Worm (Caenorhabditis elegans) whole organism, L3 larva: ENCODE results near the gene B0554.1.

ENCODE experiments used
- ZK546.5 ChIP-seq: sonication (generic microtip); optimal IDR thresholded peaks from 2 replicates; lab custom pipeline; 2017; ENCODE audit warnings: missing biosample characterization, missing genetic modification characterization
- ama-1 ChIP-seq: fragments of 150-350 bp; optimal IDR thresholded peaks from 2 replicates; lab custom pipeline; 2018
- ceh-16 ChIP-seq: sonication (generic microtip); optimal IDR thresholded peaks from 2 replicates; lab custom pipeline; 2017; ENCODE audit warnings: missing biosample characterization, missing genetic modification characterization
- ceh-28 ChIP-seq: fragments of 150-350 bp; optimal IDR thresholded peaks from 2 replicates; lab custom pipeline; 2014; ENCODE audit warnings: missing biosample characterization, missing genetic modification reagents, missing genetic modification characterization
- ceh-82 ChIP-seq: fragments of 150-350 bp; optimal IDR thresholded peaks from 2 replicates; lab custom pipeline; 2014; ENCODE audit warnings: missing biosample characterization, missing genetic modification characterization
- ceh-9 ChIP-seq: sonication (generic microtip); optimal IDR thresholded peaks from 2 replicates; lab custom pipeline; 2018; ENCODE audit warnings: missing biosample characterization, missing genetic modification characterization
- daf-12 ChIP-seq: fragments of 150-350 bp; optimal IDR thresholded peaks from 2 replicates; lab custom pipeline; 2014; ENCODE audit warnings: missing biosample characterization, missing genetic modification reagents, missing genetic modification characterization
- egl-5 ChIP-seq: fragments of 150-350 bp; optimal IDR thresholded peaks from 2 replicates; lab custom pipeline; 2017; ENCODE audit warnings: missing biosample characterization, missing genetic modification reagents, missing genetic modification characterization, inconsistent platforms
- elt-1 ChIP-seq: fragments of 150-350 bp; optimal IDR thresholded peaks from 2 replicates; lab custom pipeline; 2014; ENCODE audit warnings: missing biosample characterization, missing genetic modification characterization
- elt-3 ChIP-seq, 3 experiments: fragments of 150-350 bp in 1 of 3; sonication (generic microtip) in 2 of 3; optimal IDR thresholded peaks; 2 replicates in 2 of 3; 4 replicates in 1 of 3; lab custom pipeline; 2014 to 2017; ENCODE audit warnings: missing biosample characterization in 3 of 3, missing genetic modification characterization in 3 of 3
- fkh-2 ChIP-seq: fragments of 150-350 bp; optimal IDR thresholded peaks from 2 replicates; lab custom pipeline; 2014; ENCODE audit warnings: missing biosample characterization, missing genetic modification reagents, missing genetic modification characterization
- fos-1 ChIP-seq: fragments of 150-350 bp; optimal IDR thresholded peaks from 2 replicates; lab custom pipeline; 2014; ENCODE audit warnings: missing biosample characterization, missing genetic modification characterization
- hmg-11 ChIP-seq: sonication (generic microtip); optimal IDR thresholded peaks from 2 replicates; lab custom pipeline; 2016; ENCODE audit warnings: missing genetic modification characterization, missing compliant biosample characterization
- jun-1 ChIP-seq: fragments of 150-350 bp; optimal IDR thresholded peaks from 2 replicates; lab custom pipeline; 2014; ENCODE audit warnings: missing biosample characterization, missing genetic modification reagents, missing genetic modification characterization
- lin-39 ChIP-seq: fragments of 150-350 bp; optimal IDR thresholded peaks from 2 replicates; lab custom pipeline; 2018; ENCODE audit warnings: missing biosample characterization, missing genetic modification reagents, missing genetic modification characterization
- mdl-1 ChIP-seq: fragments of 150-350 bp; optimal IDR thresholded peaks from 2 replicates; lab custom pipeline; 2014; ENCODE audit warnings: missing biosample characterization, missing genetic modification characterization
- mml-1 ChIP-seq: fragments of 150-350 bp; sonication (generic microtip); optimal IDR thresholded peaks from 3 replicates; lab custom pipeline; 2014; ENCODE audit warnings: missing biosample characterization, missing genetic modification characterization
- nhr-11 ChIP-seq: fragments of 150-350 bp; optimal IDR thresholded peaks from 2 replicates; lab custom pipeline; 2014; ENCODE audit warnings: missing biosample characterization, missing genetic modification characterization
- nhr-12 ChIP-seq: fragments of 150-350 bp; optimal IDR thresholded peaks from 2 replicates; lab custom pipeline; 2014; ENCODE audit warnings: missing biosample characterization, missing genetic modification characterization
- nhr-237 ChIP-seq: fragments of 150-350 bp; optimal IDR thresholded peaks from 2 replicates; lab custom pipeline; 2014; ENCODE audit warnings: missing biosample characterization, missing genetic modification characterization
- nhr-25 ChIP-seq: sonication (generic microtip); optimal IDR thresholded peaks from 2 replicates; lab custom pipeline; 2017; ENCODE audit warnings: missing biosample characterization, missing genetic modification characterization
- nhr-43 ChIP-seq: sonication (generic microtip); optimal IDR thresholded peaks from 2 replicates; lab custom pipeline; 2016; ENCODE audit warnings: mild to moderate bottlenecking, missing genetic modification characterization, missing compliant biosample characterization; ENCODE audit not compliant: poor library complexity, severe bottlenecking
- nhr-67 ChIP-seq: fragments of 150-350 bp; optimal IDR thresholded peaks from 2 replicates; lab custom pipeline; 2014; ENCODE audit warnings: missing biosample characterization, missing genetic modification characterization
- nhr-76 ChIP-seq: fragments of 150-350 bp; sonication (generic microtip); optimal IDR thresholded peaks from 5 replicates; lab custom pipeline; 2014; ENCODE audit warnings: missing biosample characterization, missing genetic modification characterization
- nhr-77 ChIP-seq: fragments of 150-350 bp; optimal IDR thresholded peaks from 2 replicates; lab custom pipeline; 2014; ENCODE audit warnings: missing biosample characterization, missing genetic modification characterization
- pha-4 ChIP-seq: fragments of 150-350 bp; optimal IDR thresholded peaks from 2 replicates; lab custom pipeline; 2014; ENCODE audit warnings: missing biosample characterization, missing genetic modification reagents, missing genetic modification characterization
- pqm-1 ChIP-seq: fragments of 150-350 bp; optimal IDR thresholded peaks from 2 replicates; lab custom pipeline; 2017; ENCODE audit warnings: missing biosample characterization, missing genetic modification characterization, inconsistent platforms
- sea-2 ChIP-seq: fragments of 150-350 bp; sonication (generic microtip); optimal IDR thresholded peaks from 4 replicates; lab custom pipeline; 2014; ENCODE audit warnings: missing biosample characterization, missing genetic modification reagents, missing genetic modification characterization
- skn-1 ChIP-seq: fragments of 150-350 bp; optimal IDR thresholded peaks from 2 replicates; lab custom pipeline; 2014; ENCODE audit warnings: missing biosample characterization, missing genetic modification characterization
- snpc-4 ChIP-seq: fragments of 150-350 bp; optimal IDR thresholded peaks from 2 replicates; lab custom pipeline; 2014; ENCODE audit warnings: missing biosample characterization, missing genetic modification characterization
- tbx-2 ChIP-seq: sonication (generic microtip); optimal IDR thresholded peaks from 2 replicates; lab custom pipeline; 2016; ENCODE audit warnings: mild to moderate bottlenecking, missing genetic modification characterization, missing compliant biosample characterization
- unc-62 ChIP-seq: fragments of 150-350 bp; sonication (generic microtip); optimal IDR thresholded peaks from 4 replicates; lab custom pipeline; 2014; ENCODE audit warnings: missing biosample characterization, missing genetic modification reagents, missing genetic modification characterization
- zag-1 ChIP-seq: fragments of 150-350 bp; optimal IDR thresholded peaks from 2 replicates; lab custom pipeline; 2014; ENCODE audit warnings: missing biosample characterization, missing genetic modification characterization
- ztf-4 ChIP-seq: fragments of 150-350 bp; optimal IDR thresholded peaks from 2 replicates; lab custom pipeline; 2014; ENCODE audit warnings: missing biosample characterization, missing genetic modification characterization

Gene B0554.1

DNA sequence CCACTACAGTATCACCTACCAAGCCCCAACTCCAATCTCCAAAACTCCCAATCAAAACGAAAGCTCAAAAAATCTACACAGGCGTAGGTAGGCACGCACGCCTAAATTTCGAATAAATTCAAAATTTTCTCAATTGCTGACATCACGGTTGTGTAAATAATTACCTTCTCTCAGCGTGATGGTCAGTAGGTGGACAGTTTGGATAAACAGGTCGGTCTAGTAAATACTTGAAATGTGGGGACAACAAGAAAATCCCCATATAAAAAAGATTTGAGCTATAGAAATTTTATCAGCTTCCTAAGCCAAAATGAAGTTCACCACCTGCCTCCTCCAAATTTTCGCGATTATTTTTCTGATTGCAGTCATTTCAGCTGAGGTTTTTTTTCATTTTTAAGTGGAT is at the start of gene B0554.1:
Gene B0554.1 (plus strand): TSS at position 301 of the 400 bp plus-strand sequence.
- TF ChIP-seq elt-1 (tag; lab: Kevin White, UChicago) (no peak), ceh-16 (tag; lab: Kevin White, UChicago) (no peak), tbx-2 (no peak), ZK546.5 (tag; lab: Kevin White, UChicago) (no peak), zag-1 (tag; lab: Kevin White, UChicago) (no peak), lin-39 (tag; lab: Kevin White, UChicago) (no peak), hmg-11 (tag; lab: Kevin White, UChicago) (no peak), nhr-67 (tag; lab: Kevin White, UChicago) (no peak), snpc-4 (tag; lab: Kevin White, UChicago) (no peak), skn-1 (tag; lab: Kevin White, UChicago) (no peak), nhr-11 (no peak), nhr-237 (no peak), ztf-4 (no peak), nhr-43 (tag; lab: Kevin White, UChicago) (no peak), unc-62 (GFP tag; lab: Kevin White, UChicago) (no peak), sea-2 (GFP tag; lab: Kevin White, UChicago) (no peak), ama-1 (no peak), ceh-9 (no peak)

DNA sequence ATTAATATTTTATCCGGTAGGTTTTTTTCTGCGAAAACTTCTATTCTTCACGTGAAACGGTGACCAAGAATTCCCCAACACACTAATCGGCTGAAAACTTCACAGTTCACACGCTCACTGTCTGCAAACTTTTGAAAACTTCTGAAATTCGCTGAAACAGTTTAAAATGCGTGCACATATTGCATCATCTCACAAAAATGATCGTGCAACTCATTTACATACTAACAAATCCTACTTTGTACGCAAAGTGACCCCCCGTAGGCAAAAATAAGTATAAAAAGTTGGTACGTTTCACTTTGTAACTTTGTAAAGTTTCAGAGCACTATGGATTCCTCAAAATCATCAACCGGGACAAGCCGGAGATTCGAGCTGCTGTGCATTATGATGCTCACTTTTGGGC is 49.8 kb upstream of the B0554.1 start, which contains the start of gene ZK6.6:
Gene ZK6.6 (plus strand): TSS at position 301 of the 400 bp plus-strand sequence.
- no peak for TF ChIP-seq nhr-25 (tag; lab: Kevin White, UChicago)
- TF ChIP-seq pha-4 (tag; lab: Kevin White, UChicago): no peak
- no peak for TF ChIP-seq ZK546.5 (tag; lab: Kevin White, UChicago)
- TF ChIP-seq ceh-28 (tag; lab: Kevin White, UChicago): no peak
- TF ChIP-seq elt-3 (tag; optimal IDR thresholded peaks at IDR 0.05; lab: Kevin White, UChicago): no peak
- TF ChIP-seq fos-1 (tag; lab: Kevin White, UChicago): no peak
- no peak for TF ChIP-seq nhr-12 (tag; lab: Kevin White, UChicago)
- no peak for TF ChIP-seq elt-1 (tag; lab: Kevin White, UChicago)
- no peak for TF ChIP-seq jun-1 (tag; lab: Kevin White, UChicago)
- TF ChIP-seq daf-12 (tag; lab: Kevin White, UChicago): no peak

DNA sequence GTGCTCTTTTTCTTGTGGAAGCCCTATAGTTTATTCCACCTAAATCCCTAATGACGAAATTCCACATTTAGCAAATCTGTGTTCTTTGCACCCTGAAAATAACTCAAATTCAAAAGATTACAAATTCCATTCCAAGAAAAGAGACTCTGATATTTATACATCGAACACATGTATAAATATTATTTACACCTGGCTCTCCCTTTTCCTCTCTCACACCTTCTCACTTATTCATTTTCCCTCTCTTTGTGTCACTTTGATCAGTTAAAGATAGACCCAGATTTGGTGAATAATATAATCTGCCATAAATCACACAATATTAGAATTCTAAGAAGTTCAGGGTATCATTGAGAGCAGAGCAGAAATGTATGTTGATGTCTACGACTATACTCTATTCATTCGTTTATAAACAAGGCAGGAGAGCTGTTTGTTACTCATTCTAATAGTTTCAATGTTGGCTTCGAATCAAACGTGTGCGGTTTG is 46.0 kb upstream of the B0554.1 start, which contains the start of gene nhr-254:
Gene nhr-254 (plus strand): TSS at position 430 of the 480 bp plus-strand sequence.
- TF ChIP-seq nhr-76 (no peak), jun-1 (tag; lab: Kevin White, UChicago) (no peak), nhr-237 (no peak), tbx-2 (no peak), zag-1 (tag; lab: Kevin White, UChicago) (no peak), hmg-11 (tag; lab: Kevin White, UChicago) (no peak), ceh-28 (tag; lab: Kevin White, UChicago) (no peak), pqm-1 (tag; lab: Kevin White, UChicago) (no peak), nhr-25 (tag; lab: Kevin White, UChicago) (no peak), unc-62 (GFP tag; lab: Kevin White, UChicago) (no peak)

DNA sequence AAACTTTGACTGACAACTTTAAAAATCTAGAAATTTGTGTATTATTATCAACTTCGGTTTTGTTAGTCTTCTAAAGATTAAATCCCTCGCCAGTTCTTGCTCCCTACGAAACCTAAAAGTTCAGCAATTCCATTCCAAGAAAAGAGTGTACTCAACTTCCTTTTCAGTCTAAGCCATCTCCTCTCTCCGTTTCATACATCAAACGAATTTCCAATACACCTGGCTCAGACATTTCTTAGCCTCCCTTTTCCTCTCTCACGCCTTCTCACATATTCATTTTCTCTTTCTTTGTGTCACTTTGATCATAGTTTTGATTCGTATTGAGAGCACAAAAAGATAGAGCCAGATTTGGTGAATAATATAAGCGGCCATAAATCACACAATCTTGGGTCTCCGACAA is 41.9 kb upstream of the B0554.1 start, which contains the start of gene nhr-253:
Gene nhr-253 (plus strand): TSS at position 285 of the 400 bp plus-strand sequence.
- TF ChIP-seq mdl-1 (tag; lab: Kevin White, UChicago) (no peak), ceh-82 (tag; lab: Kevin White, UChicago) (no peak), nhr-11 (peak; percentile 46), nhr-77 (tag; lab: Kevin White, UChicago) (no peak), fkh-2 (tag; lab: Kevin White, UChicago) (no peak), fos-1 (tag; lab: Kevin White, UChicago) (no peak)
- TF ChIP-seq, all 47 proteins: peak for 1

DNA sequence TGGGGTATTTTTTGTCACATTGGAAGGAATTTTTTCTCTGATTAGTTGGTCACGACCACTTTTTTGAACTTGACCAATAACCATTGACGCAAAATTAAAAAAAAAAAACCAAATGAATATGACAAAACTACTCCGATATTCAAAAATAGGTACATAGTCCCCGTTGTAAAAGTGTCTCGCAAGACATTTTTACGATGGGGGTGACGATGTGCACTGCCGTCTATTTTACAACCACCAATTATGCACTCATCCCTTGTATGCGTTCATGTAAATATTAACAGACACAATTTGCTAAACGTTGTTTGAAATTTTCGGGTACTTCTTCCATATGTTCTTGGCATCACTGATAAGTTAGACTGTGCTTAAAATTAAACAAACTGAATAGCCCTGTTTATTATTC is 38.5 kb upstream of the B0554.1 start, which contains the start of gene scl-27:
Gene scl-27 (plus strand): TSS at position 301 of the 400 bp plus-strand sequence.
- TF ChIP-seq ceh-9: no peak
- TF ChIP-seq daf-12 (tag; lab: Kevin White, UChicago): no peak
- TF ChIP-seq egl-5 (tag; lab: Kevin White, UChicago): no peak
- no peak for TF ChIP-seq mml-1 (tag; lab: Kevin White, UChicago)
- no peak for TF ChIP-seq pqm-1 (tag; lab: Kevin White, UChicago)
- no peak for TF ChIP-seq elt-1 (tag; lab: Kevin White, UChicago)
- TF ChIP-seq sea-2 (GFP tag; lab: Kevin White, UChicago): no peak
- TF ChIP-seq nhr-67 (tag; lab: Kevin White, UChicago): no peak
- TF ChIP-seq fos-1 (tag; lab: Kevin White, UChicago): no peak
- TF ChIP-seq, all 47 proteins: peak for 0
